Fruit fly (Drosophila melanogaster): Measurements from ENCODE around the gene CG13895.
A peak's percentile ranks its signal among the peaks of the same experiment; 100 is the strongest.

CG13895 gene

DNA sequence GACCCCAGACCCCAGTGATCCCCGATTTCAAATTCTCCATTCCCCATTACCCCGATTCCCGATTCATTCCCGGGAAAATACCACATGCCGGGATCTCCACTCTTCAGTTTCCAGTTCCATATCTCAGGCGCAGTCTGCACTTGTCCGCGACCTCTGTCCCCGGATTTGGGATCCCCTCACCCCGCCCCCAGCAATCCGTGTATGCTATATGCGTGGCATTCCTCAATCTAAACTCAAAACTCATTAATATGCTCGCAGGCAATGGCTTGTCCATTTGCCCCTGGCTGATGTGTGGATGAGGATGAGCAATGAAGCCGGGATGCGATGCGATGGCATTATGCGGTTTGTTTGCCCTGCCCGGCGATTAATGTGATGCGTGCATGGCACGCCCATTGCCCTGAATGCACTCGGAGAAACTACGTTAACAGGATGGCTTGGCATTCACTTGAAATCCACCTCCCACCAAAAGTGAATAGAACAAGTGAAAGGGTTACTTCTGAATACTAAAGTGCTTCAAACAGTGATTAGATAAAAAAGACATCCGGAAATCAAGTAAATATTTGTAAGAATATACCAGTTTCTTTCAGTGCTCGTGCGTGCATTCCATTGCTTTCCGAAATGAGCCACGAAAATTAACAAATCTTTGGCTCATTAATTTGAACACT, 17.7 kb upstream of the CG13895 start (continued):
- TF ChIP-seq dysf (GFP tag; IDR thresholded peaks at IDR 0.05) (peak; percentile 55; the same call in 1 of the 3 replicates), Rx (GFP tag; IDR thresholded peaks at IDR 0.05) (peak; percentile 81), NC2α (GFP tag; optimal IDR thresholded peaks at IDR 0.05) (peak; percentile 87), CG42726 (GFP tag; IDR thresholded peaks at IDR 0.05; ENCODE audit: partially characterized antibody) (no peak), abd-A (tag; optimal IDR thresholded peaks at IDR 0.05) (peak; percentile 20), hb (GFP tag; IDR thresholded peaks at IDR 0.05; ENCODE audit: partially characterized antibody) (no peak), CG17385 (GFP tag; optimal IDR thresholded peaks at IDR 0.05) (peak; percentile 20), ato (GFP tag; IDR thresholded peaks at IDR 0.05; ENCODE audit: partially characterized antibody) (no peak), sim (GFP tag; IDR thresholded peaks at IDR 0.05) (peak; percentile 89), HLH4C (GFP tag; IDR thresholded peaks at IDR 0.05; ENCODE audit: partially characterized antibody) (no peak), corto (GFP tag; optimal IDR thresholded peaks at IDR 0.05) (peak; percentile 63), sqz (GFP tag; optimal IDR thresholded peaks at IDR 0.05) (no peak), PHDP (tag; optimal IDR thresholded peaks at IDR 0.05) (peak; percentile 51), Aef1 (GFP tag; IDR thresholded peaks at IDR 0.05) (no peak; the same call in 2 of the 3 replicates), Pdp1 (GFP tag; optimal IDR thresholded peaks at IDR 0.05) (peak; percentile 78 to 82), CG2129 (GFP tag; IDR thresholded peaks at IDR 0.05; ENCODE audit: partially characterized antibody) (no peak), Stat92E (GFP tag; optimal IDR thresholded peaks at IDR 0.05) (peak in 1 of 3 experiments; percentile 16), ham (GFP tag; IDR thresholded peaks at IDR 0.05) (no peak), CG14050 (GFP tag; IDR thresholded peaks at IDR 0.05) (no peak), dpn (GFP tag; optimal IDR thresholded peaks at IDR 0.05) (peak; percentile 68 to 76), croc (GFP tag; conservative IDR thresholded peaks at IDR 0.05) (peak; percentile 89), CG13424 (tag; optimal IDR thresholded peaks at IDR 0.05) (peak; percentile 56), CG8765 (GFP tag; IDR thresholded peaks at IDR 0.05) (peak; percentile 97), pita (GFP tag; optimal IDR thresholded peaks at IDR 0.05) (no peak), HLHmδ (GFP tag; optimal IDR thresholded peaks at IDR 0.05) (no peak), CG18619 (GFP tag; optimal IDR thresholded peaks at IDR 0.05) (peak; percentile 50), CG6854 (GFP tag; optimal IDR thresholded peaks at IDR 0.05) (no peak), Doc2 (GFP tag; IDR thresholded peaks at IDR 0.05) (no peak), Xbp1 (GFP tag; optimal IDR thresholded peaks at IDR 0.05) (peak; percentile 77), gfzf (GFP tag; optimal IDR thresholded peaks at IDR 0.05) (no peak), sc (optimal IDR thresholded peaks at IDR 0.05) (no peak), sc (GFP tag; optimal IDR thresholded peaks at IDR 0.05) (peak; percentile 87), CG4282 (GFP tag; optimal IDR thresholded peaks at IDR 0.05) (peak; percentile 48), HHEX (GFP tag; optimal IDR thresholded peaks at IDR 0.05) (peak; percentile 32), CG3838 (GFP tag; optimal IDR thresholded peaks at IDR 0.05) (peak; percentile 59), pfk (GFP tag; optimal IDR thresholded peaks at IDR 0.05) (no peak), CG9609 (GFP tag; optimal IDR thresholded peaks at IDR 0.05) (peak; percentile 85), Elba2 (GFP tag; optimal IDR thresholded peaks at IDR 0.05) (peak; percentile 58), zen (tag; optimal IDR thresholded peaks at IDR 0.05) (peak; percentile 87), CG34422 (GFP tag; IDR thresholded peaks at IDR 0.05) (peak; percentile 64; the same call in 2 of the 3 replicates), Ravus (GFP tag; IDR thresholded peaks at IDR 0.05) (no peak), CG7271 (tag; optimal IDR thresholded peaks at IDR 0.05) (peak; percentile 49), CG17829 (tag; optimal IDR thresholded peaks at IDR 0.05) (peak; percentile 93), CG2889 (GFP tag; IDR thresholded peaks at IDR 0.05) (0 out of 3 replicates have a peak, but pooled peaks have one; percentile 39), Sox100B (GFP tag; optimal IDR thresholded peaks at IDR 0.05) (peak; percentile 33), cwo (GFP tag; optimal IDR thresholded peaks at IDR 0.05) (no peak), trem (tag; optimal IDR thresholded peaks at IDR 0.05) (peak; percentile 91), Sry-δ (GFP tag; optimal IDR thresholded peaks at IDR 0.05) (peak; percentile 33), CG9817 (tag; optimal IDR thresholded peaks at IDR 0.05) (no peak)

Data from whole organism, embryonic.